Worm (Caenorhabditis elegans) whole organism, early embryonic: Measurements from ENCODE around the gene F16F9.1.

Experiments
- B0310.2 ChIP-seq: sonication (generic microtip); optimal IDR thresholded peaks from 2 replicates; lab custom pipeline; 2016; ENCODE audit warnings: mild to moderate bottlenecking, missing genetic modification characterization, missing compliant biosample characterization
- F13C5.2 ChIP-seq: sonication (generic microtip); optimal IDR thresholded peaks from 2 replicates; lab custom pipeline; 2017; ENCODE audit warnings: mild to moderate bottlenecking, missing genetic modification characterization, inconsistent platforms, missing compliant biosample characterization
- aly-1 ChIP-seq: sonication (generic microtip); optimal IDR thresholded peaks from 2 replicates; lab custom pipeline; 2016; ENCODE audit warnings: missing genetic modification characterization, missing compliant biosample characterization
- ama-1 ChIP-seq: fragments of 150-350 bp; optimal IDR thresholded peaks from 2 replicates; lab custom pipeline; 2014
- ceh-13 ChIP-seq: fragments of 200-800 bp; sonication (Bioruptor generic); optimal IDR thresholded peaks from 2 replicates; lab custom pipeline; 2018; ENCODE audit warnings: mild to moderate bottlenecking, missing genetic modification characterization, missing compliant biosample characterization
- ceh-36 ChIP-seq: sonication (generic microtip); optimal IDR thresholded peaks from 2 replicates; lab custom pipeline; 2016; ENCODE audit warnings: missing genetic modification characterization, inconsistent platforms, missing compliant biosample characterization
- ets-7 ChIP-seq: sonication (generic microtip); optimal IDR thresholded peaks from 2 replicates; lab custom pipeline; 2016; ENCODE audit warnings: missing genotype, missing genetic modification characterization, missing compliant biosample characterization
- flt-1 ChIP-seq: fragments of 200-800 bp; sonication (Bioruptor generic); IDR thresholded peaks from 2 replicates; pipeline ENCODE4 v1.3.6; 2022; ENCODE audit warnings: missing genetic modification characterization, missing compliant biosample characterization
- hmbx-1 ChIP-seq: sonication (generic microtip); optimal IDR thresholded peaks from 2 replicates; lab custom pipeline; 2016; ENCODE audit warnings: mild to moderate bottlenecking, missing genetic modification characterization, missing compliant biosample characterization
- hmg-4 ChIP-seq: fragments of 200-800 bp; sonication (Bioruptor generic); optimal IDR thresholded peaks from 2 replicates; lab custom pipeline; 2018; ENCODE audit warnings: mild to moderate bottlenecking, missing genetic modification characterization, missing compliant biosample characterization
- hnd-1 ChIP-seq: sonication (generic microtip); optimal IDR thresholded peaks from 2 replicates; lab custom pipeline; 2016; ENCODE audit warnings: missing genetic modification characterization, missing compliant biosample characterization
- pes-1 ChIP-seq: fragments of 200-800 bp; sonication (Bioruptor generic); IDR thresholded peaks from 2 replicates; pipeline ENCODE4 v1.3.6; 2022; ENCODE audit warnings: missing genetic modification reagents, missing genetic modification characterization, missing compliant biosample characterization
- scrt-1 ChIP-seq: fragments of 200-800 bp; sonication (Bioruptor generic); IDR thresholded peaks from 2 replicates; pipeline ENCODE4 v1.3.6; 2022; ENCODE audit warnings: missing genetic modification characterization, missing compliant biosample characterization
- sea-1 ChIP-seq: fragments of 200-800 bp; sonication (Bioruptor generic); conservative IDR thresholded peaks from 2 replicates; pipeline ENCODE4 v1.3.6; 2022; ENCODE audit warnings: missing genetic modification characterization, missing compliant biosample characterization
- tbx-11 ChIP-seq: fragments of 200-800 bp; sonication (Bioruptor generic); IDR thresholded peaks from 2 replicates; pipeline ENCODE4 v1.3.6; 2022; ENCODE audit warnings: missing genetic modification characterization, missing compliant biosample characterization
- tbx-37 ChIP-seq: fragments of 200-800 bp; sonication (Bioruptor generic); conservative IDR thresholded peaks from 2 replicates; pipeline ENCODE4 v1.3.6; 2022; ENCODE audit warnings: missing genetic modification reagents, missing genetic modification characterization, missing compliant biosample characterization
- tra-4 ChIP-seq: sonication (generic microtip); optimal IDR thresholded peaks from 2 replicates; lab custom pipeline; 2017; ENCODE audit warnings: missing genetic modification characterization, missing compliant biosample characterization

Gene F16F9.1

ce11 chrX:8481716-8482115 lies 35.5 kb downstream of the F16F9.1 start:
- TF ChIP-seq pes-1 (GFP tag; lab: Robert Waterston, UW): no peak
- TF ChIP-seq B0310.2 (tag; lab: Kevin White, UChicago): no peak
- TF ChIP-seq tbx-37: no peak
- no peak for TF ChIP-seq hmg-4 (GFP tag; lab: Kevin White, UChicago)
- no peak for TF ChIP-seq ama-1 (lab: Kevin White, UChicago)
- TF ChIP-seq hmbx-1 (tag; lab: Kevin White, UChicago): no peak
- TF ChIP-seq flt-1 (GFP tag; lab: Robert Waterston, UW): no peak
- no peak for TF ChIP-seq sea-1 (GFP tag; lab: Robert Waterston, UW)
- no peak for TF ChIP-seq tbx-11 (GFP tag; lab: Robert Waterston, UW)
- no peak for TF ChIP-seq ets-7 (tag; lab: Kevin White, UChicago)
- TF ChIP-seq F13C5.2 (tag; lab: Kevin White, UChicago): no peak
- no peak for TF ChIP-seq tra-4 (tag; lab: Kevin White, UChicago)
- TF ChIP-seq scrt-1 (GFP tag; lab: Robert Waterston, UW): no peak
- no peak for TF ChIP-seq aly-1 (tag; lab: Kevin White, UChicago)
- no peak for TF ChIP-seq ceh-36 (tag; lab: Kevin White, UChicago)
- no peak for TF ChIP-seq ceh-13 (GFP tag; lab: Kevin White, UChicago)
- TF ChIP-seq hnd-1: no peak

- TF ChIP-seq flt-1 (GFP tag; lab: Robert Waterston, UW) (no peak), hmg-4 (GFP tag; lab: Kevin White, UChicago) (no peak), tbx-37 (no peak), ceh-13 (GFP tag; lab: Kevin White, UChicago) (no peak), scrt-1 (GFP tag; lab: Robert Waterston, UW) (no peak), hnd-1 (no peak), B0310.2 (tag; lab: Kevin White, UChicago) (no peak), ets-7 (tag; lab: Kevin White, UChicago) (no peak), tra-4 (tag; lab: Kevin White, UChicago) (no peak), sea-1 (GFP tag; lab: Robert Waterston, UW) (no peak), pes-1 (GFP tag; lab: Robert Waterston, UW) (no peak), aly-1 (tag; lab: Kevin White, UChicago) (no peak), F13C5.2 (tag; lab: Kevin White, UChicago) (no peak), ama-1 (lab: Kevin White, UChicago) (no peak), hmbx-1 (tag; lab: Kevin White, UChicago) (no peak), ceh-36 (tag; lab: Kevin White, UChicago) (no peak), tbx-11 (GFP tag; lab: Robert Waterston, UW) (no peak)
These were observed 37.7 kb downstream of the F16F9.1 start for ce11 chrX:8483951-8484350.

ce11 chrX:8485392-8485791 lies 39.2 kb downstream of the F16F9.1 start:
- TF ChIP-seq B0310.2 (tag; lab: Kevin White, UChicago): no peak
- no peak for TF ChIP-seq tbx-37

- TF ChIP-seq F13C5.2 (tag; lab: Kevin White, UChicago): no peak
- TF ChIP-seq tra-4 (tag; lab: Kevin White, UChicago): no peak
- no peak for TF ChIP-seq B0310.2 (tag; lab: Kevin White, UChicago)
- TF ChIP-seq scrt-1 (GFP tag; lab: Robert Waterston, UW): no peak
- TF ChIP-seq aly-1 (tag; lab: Kevin White, UChicago): no peak
- TF ChIP-seq ceh-13 (GFP tag; lab: Kevin White, UChicago): no peak
- no peak for TF ChIP-seq hnd-1
- TF ChIP-seq hmbx-1 (tag; lab: Kevin White, UChicago): no peak
- TF ChIP-seq ets-7 (tag; lab: Kevin White, UChicago): no peak
- TF ChIP-seq flt-1 (GFP tag; lab: Robert Waterston, UW): no peak
- no peak for TF ChIP-seq pes-1 (GFP tag; lab: Robert Waterston, UW)
- TF ChIP-seq tbx-11 (GFP tag; lab: Robert Waterston, UW): no peak
- TF ChIP-seq ama-1 (lab: Kevin White, UChicago): no peak
- TF ChIP-seq sea-1 (GFP tag; lab: Robert Waterston, UW): no peak
- no peak for TF ChIP-seq tbx-37
- no peak for TF ChIP-seq hmg-4 (GFP tag; lab: Kevin White, UChicago)
These were observed 43.2 kb downstream of the F16F9.1 start for ce11 chrX:8489415-8489814.

- TF ChIP-seq scrt-1 (GFP tag; lab: Robert Waterston, UW) (no peak), B0310.2 (tag; lab: Kevin White, UChicago) (no peak), F13C5.2 (tag; lab: Kevin White, UChicago) (no peak), hmbx-1 (tag; lab: Kevin White, UChicago) (no peak), ama-1 (lab: Kevin White, UChicago) (no peak), ets-7 (tag; lab: Kevin White, UChicago) (no peak), ceh-13 (GFP tag; lab: Kevin White, UChicago) (no peak), tra-4 (tag; lab: Kevin White, UChicago) (no peak), ceh-36 (tag; lab: Kevin White, UChicago) (no peak), sea-1 (GFP tag; lab: Robert Waterston, UW) (no peak), tbx-37 (no peak), flt-1 (GFP tag; lab: Robert Waterston, UW) (no peak), hmg-4 (GFP tag; lab: Kevin White, UChicago) (no peak), tbx-11 (GFP tag; lab: Robert Waterston, UW) (no peak), aly-1 (tag; lab: Kevin White, UChicago) (no peak), pes-1 (GFP tag; lab: Robert Waterston, UW) (no peak), hnd-1 (no peak)
These were observed 43.7 kb downstream of the F16F9.1 start for ce11 chrX:8489886-8490285.

ce11 chrX:8492750-8493149 lies 46.5 kb downstream of the F16F9.1 start:
- no peak for TF ChIP-seq B0310.2 (tag; lab: Kevin White, UChicago)
- no peak for TF ChIP-seq hnd-1

ce11 chrX:8495005-8495404 lies 48.8 kb downstream of the F16F9.1 start, which contains the start of gene T01B10.5:
Gene T01B10.5, plus strand, starts transcription at chrX:8495305.
- no peak for TF ChIP-seq hmg-4 (GFP tag; lab: Kevin White, UChicago)
- no peak for TF ChIP-seq hmbx-1 (tag; lab: Kevin White, UChicago)
- TF ChIP-seq ceh-36 (tag; lab: Kevin White, UChicago): no peak
- no peak for TF ChIP-seq pes-1 (GFP tag; lab: Robert Waterston, UW)
- TF ChIP-seq tra-4 (tag; lab: Kevin White, UChicago): no peak
- no peak for TF ChIP-seq aly-1 (tag; lab: Kevin White, UChicago)
- no peak for TF ChIP-seq ama-1 (lab: Kevin White, UChicago)
- TF ChIP-seq flt-1 (GFP tag; lab: Robert Waterston, UW): no peak
- TF ChIP-seq hnd-1: no peak
- TF ChIP-seq ceh-13 (GFP tag; lab: Kevin White, UChicago): no peak
- no peak for TF ChIP-seq tbx-11 (GFP tag; lab: Robert Waterston, UW)
- no peak for TF ChIP-seq sea-1 (GFP tag; lab: Robert Waterston, UW)
- TF ChIP-seq tbx-37: no peak
- no peak for TF ChIP-seq scrt-1 (GFP tag; lab: Robert Waterston, UW)
- no peak for TF ChIP-seq F13C5.2 (tag; lab: Kevin White, UChicago)
